Fruit fly (Drosophila melanogaster) whole organism, embryonic: ENCODE data around the gene Lnk.

Experiments
- CG11504 ChIP-seq: fragments of 200-800 bp; sonication (Bioruptor generic); optimal IDR thresholded peaks from 3 replicates; lab custom pipeline; 2019; ENCODE audit warnings: missing biosample characterization, mild to moderate bottlenecking, missing genetic modification characterization, moderate library complexity
- CG12219 ChIP-seq: fragments of 200-800 bp; sonication (Bioruptor generic); optimal IDR thresholded peaks from 3 replicates; lab custom pipeline; 2018; ENCODE audit warnings: missing biosample characterization, mild to moderate bottlenecking, missing genetic modification characterization
- CG12659 ChIP-seq: fragments of 200-800 bp; sonication (Bioruptor generic); optimal IDR thresholded peaks from 3 replicates; lab custom pipeline; 2017; ENCODE audit warnings: mild to moderate bottlenecking, missing biosample characterization, missing genetic modification reagents, missing genetic modification characterization
- CG12942 ChIP-seq: fragments of 200-800 bp; sonication (Bioruptor generic); optimal IDR thresholded peaks from 3 replicates; lab custom pipeline; 2016; ENCODE audit warnings: missing biosample characterization, missing genetic modification characterization
- CG13287 ChIP-seq: fragments of 200-800 bp; sonication (Bioruptor generic); IDR thresholded peaks from 2 replicates; pipeline ENCODE4 v1.3.6; 2022; ENCODE audit warnings: missing biosample characterization, missing genetic modification characterization; ENCODE audit not compliant: partially characterized antibody
- CG1603 ChIP-seq: fragments of 200-800 bp; sonication (Bioruptor generic); optimal IDR thresholded peaks from 2 replicates; lab custom pipeline; 2019; ENCODE audit warnings: missing biosample characterization, mild to moderate bottlenecking, missing genetic modification characterization, moderate library complexity
- CG17186 ChIP-seq: fragments of 200-800 bp; sonication (Bioruptor generic); optimal IDR thresholded peaks from 3 replicates; lab custom pipeline; 2017; ENCODE audit warnings: missing biosample characterization, missing genetic modification reagents, missing genetic modification characterization
- CG2116 ChIP-seq: fragments of 200-800 bp; sonication (Bioruptor generic); optimal IDR thresholded peaks from 3 replicates; lab custom pipeline; 2018; ENCODE audit warnings: missing biosample characterization, mild to moderate bottlenecking, missing genetic modification characterization
- CG2120 ChIP-seq: fragments of 200-800 bp; sonication (Bioruptor generic); optimal IDR thresholded peaks from 3 replicates; lab custom pipeline; 2016; ENCODE audit warnings: missing biosample characterization, missing genetic modification characterization
- CG30403 ChIP-seq: fragments of 200-800 bp; sonication (Bioruptor generic); optimal IDR thresholded peaks from 3 replicates; lab custom pipeline; 2016; ENCODE audit warnings: missing biosample characterization, missing genetic modification characterization
- CG33213 ChIP-seq: fragments of 200-800 bp; sonication (Bioruptor generic); optimal IDR thresholded peaks from 3 replicates; lab custom pipeline; 2016; ENCODE audit warnings: missing biosample characterization, missing genetic modification characterization
- CG33557 ChIP-seq: fragments of 200-800 bp; sonication (Bioruptor generic); optimal IDR thresholded peaks from 2 replicates; lab custom pipeline; 2019; ENCODE audit warnings: missing biosample characterization, mild to moderate bottlenecking, missing genetic modification characterization, moderate library complexity
- CG42726 ChIP-seq: fragments of 200-800 bp; sonication (Bioruptor generic); IDR thresholded peaks from 2 replicates; pipeline ENCODE4 v1.3.6; 2022; ENCODE audit warnings: missing biosample characterization, missing genetic modification characterization; ENCODE audit not compliant: partially characterized antibody
- CG4360 ChIP-seq: fragments of 200-800 bp; sonication (Bioruptor generic); IDR thresholded peaks from 2 replicates; pipeline ENCODE4 v1.3.6; 2022; ENCODE audit warnings: missing biosample characterization, missing genetic modification characterization
- CG7556 ChIP-seq: fragments of 200-800 bp; sonication (Bioruptor generic); optimal IDR thresholded peaks from 2 replicates; lab custom pipeline; 2017; ENCODE audit warnings: missing biosample characterization, mild to moderate bottlenecking, missing genetic modification characterization
- CG9797 ChIP-seq: fragments of 200-800 bp; sonication (Bioruptor generic); optimal IDR thresholded peaks from 3 replicates; lab custom pipeline; 2018; ENCODE audit warnings: missing biosample characterization, mild to moderate bottlenecking, missing genetic modification characterization
- CHES-1-like ChIP-seq: fragments of 200-800 bp; sonication (Bioruptor generic); optimal IDR thresholded peaks from 2 replicates; lab custom pipeline; 2016; ENCODE audit warnings: missing biosample characterization, missing genetic modification characterization
- CTCF ChIP-seq: fragments of 200-800 bp; sonication (Bioruptor generic); optimal IDR thresholded peaks from 2 replicates; lab custom pipeline; 2017; ENCODE audit warnings: missing biosample characterization, mild to moderate bottlenecking, missing genetic modification characterization, moderate library complexity
- Dp ChIP-seq: fragments of 200-800 bp; sonication (Bioruptor generic); optimal IDR thresholded peaks from 2 replicates; lab custom pipeline; 2018; ENCODE audit warnings: missing biosample characterization, mild to moderate bottlenecking, missing genetic modification characterization, moderate library complexity
- E2f2 ChIP-seq: fragments of 200-800 bp; sonication (Bioruptor generic); IDR thresholded peaks from 2 replicates; pipeline ENCODE4 v1.3.6; 2022; ENCODE audit warnings: missing biosample characterization, missing genetic modification characterization
- Elba2 ChIP-seq: fragments of 200-800 bp; sonication (Bioruptor generic); optimal IDR thresholded peaks from 3 replicates; lab custom pipeline; 2016; ENCODE audit warnings: missing biosample characterization, missing genetic modification characterization
- Ets97D ChIP-seq: fragments of 200-800 bp; sonication (Bioruptor generic); optimal IDR thresholded peaks from 3 replicates; lab custom pipeline; 2016; ENCODE audit warnings: missing biosample characterization, missing genetic modification characterization
- Lhr ChIP-seq: fragments of 200-800 bp; sonication (Bioruptor generic); optimal IDR thresholded peaks from 3 replicates; lab custom pipeline; 2017; ENCODE audit warnings: mild to moderate bottlenecking, missing biosample characterization, missing genetic modification reagents, missing genetic modification characterization
- MBD-R2 ChIP-seq: fragments of 200-800 bp; sonication (Bioruptor generic); IDR thresholded peaks from 2 replicates; pipeline ENCODE4 v1.3.6; 2022; ENCODE audit warnings: missing biosample characterization, missing genetic modification characterization
- Myb ChIP-seq: fragments of 200-800 bp; sonication (Bioruptor generic); optimal IDR thresholded peaks from 2 replicates; lab custom pipeline; 2016; ENCODE audit warnings: missing biosample characterization, missing genetic modification characterization
- Rx ChIP-seq: fragments of 200-800 bp; sonication (Bioruptor generic); IDR thresholded peaks from 2 replicates; pipeline ENCODE4 v1.3.6; 2022; ENCODE audit warnings: missing biosample characterization, missing genetic modification characterization
- Sin3A ChIP-seq: fragments of >200 bp; optimal IDR thresholded peaks from 2 replicates; lab custom pipeline; 2018
- Sry-δ ChIP-seq: fragments of 200-800 bp; sonication (Bioruptor generic); optimal IDR thresholded peaks from 2 replicates; lab custom pipeline; 2016; ENCODE audit warnings: missing biosample characterization, missing genetic modification characterization
- YL-1 ChIP-seq: fragments of 200-800 bp; sonication (Bioruptor generic); optimal IDR thresholded peaks from 3 replicates; lab custom pipeline; 2017; ENCODE audit warnings: missing biosample characterization, mild to moderate bottlenecking, missing genetic modification characterization
- ase ChIP-seq: fragments of 200-800 bp; sonication (Bioruptor generic); IDR thresholded peaks from 3 replicates; pipeline ENCODE4 v1.3.6; 2022; ENCODE audit warnings: missing biosample characterization, missing genetic modification characterization
- cas ChIP-seq: fragments of 200-800 bp; sonication (Bioruptor generic); IDR thresholded peaks from 2 replicates; pipeline ENCODE4 v1.3.6; 2022; ENCODE audit warnings: missing biosample characterization, missing genetic modification characterization
- ci ChIP-seq: fragments of 200-800 bp; sonication (Bioruptor generic); IDR thresholded peaks from 3 replicates; pipeline ENCODE4 v1.3.6; 2022; ENCODE audit warnings: missing biosample characterization, missing genetic modification characterization
- corto ChIP-seq: fragments of 200-800 bp; sonication (Bioruptor generic); optimal IDR thresholded peaks from 2 replicates; lab custom pipeline; 2016; ENCODE audit warnings: missing biosample characterization, mild to moderate bottlenecking, missing genetic modification characterization, moderate library complexity
- dpn ChIP-seq, 2 experiments: fragments of 200-800 bp; sonication (Bioruptor generic); optimal IDR thresholded peaks; 3 replicates each; lab custom pipeline; 2016; ENCODE audit warnings: missing biosample characterization in 2 of 2, missing genetic modification characterization in 2 of 2
- dysf ChIP-seq: fragments of 200-800 bp; sonication (Bioruptor generic); IDR thresholded peaks from 3 replicates; pipeline ENCODE4 v1.3.6; 2022; ENCODE audit warnings: missing biosample characterization, missing genetic modification characterization
- exex ChIP-seq: fragments of 200-800 bp; sonication (Bioruptor generic); optimal IDR thresholded peaks from 4 replicates; lab custom pipeline; 2018; ENCODE audit warnings: missing biosample characterization, mild to moderate bottlenecking, missing genetic modification characterization, moderate library complexity
- fd64A ChIP-seq: fragments of 200-800 bp; sonication (Bioruptor generic); optimal IDR thresholded peaks from 3 replicates; lab custom pipeline; 2018; ENCODE audit warnings: missing biosample characterization, mild to moderate bottlenecking, missing genetic modification characterization
- gem ChIP-seq: fragments of 200-800 bp; sonication (Bioruptor generic); optimal IDR thresholded peaks from 2 replicates; lab custom pipeline; 2019; ENCODE audit warnings: missing biosample characterization, mild to moderate bottlenecking, missing genetic modification characterization, moderate library complexity
- gfzf ChIP-seq: fragments of 200-800 bp; sonication (Bioruptor generic); optimal IDR thresholded peaks from 2 replicates; lab custom pipeline; 2016; ENCODE audit warnings: missing biosample characterization, mild to moderate bottlenecking, missing genetic modification characterization, moderate library complexity
- hkb ChIP-seq, 2 experiments: fragments of 200-800 bp in 1 of 2; fragments of >200 bp in 1 of 2; sonication (Bioruptor generic) in 1 of 2; IDR thresholded peaks in 1 of 2; optimal IDR thresholded peaks in 1 of 2; 2 replicates each; pipeline versions ENCODE4 v1.3.6 to Lab custom; 2017 to 2022; ENCODE audit warnings: missing biosample characterization in 1 of 2, missing genetic modification characterization in 1 of 2
- insv ChIP-seq, 2 experiments: fragments of 200-800 bp; sonication (Bioruptor generic); optimal IDR thresholded peaks; 3 replicates each; lab custom pipeline; 2016 to 2018; ENCODE audit warnings: missing biosample characterization in 2 of 2, missing genetic modification characterization in 2 of 2
- inv ChIP-seq: fragments of 200-800 bp; sonication (Bioruptor generic); IDR thresholded peaks from 2 replicates; pipeline ENCODE4 v1.3.6; 2022; ENCODE audit warnings: missing biosample characterization, missing genetic modification characterization; ENCODE audit not compliant: partially characterized antibody
- lilli ChIP-seq: fragments of 200-800 bp; sonication (Bioruptor generic); optimal IDR thresholded peaks from 3 replicates; lab custom pipeline; 2016; ENCODE audit warnings: missing biosample characterization, missing genetic modification characterization
- prd ChIP-seq, 3 experiments: fragments of >200 bp in 2 of 3; fragments of 200-800 bp in 1 of 3; sonication (Bioruptor generic) in 1 of 3; optimal IDR thresholded peaks in 2 of 3; IDR thresholded peaks in 1 of 3; 2 replicates in 2 of 3; 3 replicates in 1 of 3; pipeline versions ENCODE4 v1.3.6 to Lab custom; 2017 to 2022; ENCODE audit warnings: missing biosample characterization in 1 of 3, missing genetic modification characterization in 1 of 3
- pzg ChIP-seq: fragments of 200-800 bp; sonication (Bioruptor generic); optimal IDR thresholded peaks from 3 replicates; lab custom pipeline; 2018; ENCODE audit warnings: missing biosample characterization, mild to moderate bottlenecking, missing genetic modification characterization, moderate library complexity
- shn ChIP-seq: fragments of 200-800 bp; sonication (Bioruptor generic); optimal IDR thresholded peaks from 3 replicates; lab custom pipeline; 2016; ENCODE audit warnings: missing biosample characterization, missing genetic modification characterization
- stwl ChIP-seq: fragments of 200-800 bp; sonication (Bioruptor generic); optimal IDR thresholded peaks from 3 replicates; lab custom pipeline; 2018; ENCODE audit warnings: missing biosample characterization, mild to moderate bottlenecking, missing genetic modification characterization, moderate library complexity
- tll ChIP-seq, 2 experiments: fragments of 200-800 bp in 1 of 2; fragments of >200 bp in 1 of 2; sonication (Bioruptor generic) in 1 of 2; optimal IDR thresholded peaks; 2 replicates each; lab custom pipeline; 2017 to 2019; ENCODE audit warnings: missing biosample characterization in 2 of 2, missing genetic modification characterization in 2 of 2, mild to moderate bottlenecking in 1 of 2, moderate library complexity in 1 of 2
- trem ChIP-seq: fragments of 200-800 bp; optimal IDR thresholded peaks from 3 replicates; lab custom pipeline; 2019; ENCODE audit warnings: missing biosample characterization, mild to moderate bottlenecking, missing genetic modification characterization, moderate library complexity

The Lnk gene

DNA sequence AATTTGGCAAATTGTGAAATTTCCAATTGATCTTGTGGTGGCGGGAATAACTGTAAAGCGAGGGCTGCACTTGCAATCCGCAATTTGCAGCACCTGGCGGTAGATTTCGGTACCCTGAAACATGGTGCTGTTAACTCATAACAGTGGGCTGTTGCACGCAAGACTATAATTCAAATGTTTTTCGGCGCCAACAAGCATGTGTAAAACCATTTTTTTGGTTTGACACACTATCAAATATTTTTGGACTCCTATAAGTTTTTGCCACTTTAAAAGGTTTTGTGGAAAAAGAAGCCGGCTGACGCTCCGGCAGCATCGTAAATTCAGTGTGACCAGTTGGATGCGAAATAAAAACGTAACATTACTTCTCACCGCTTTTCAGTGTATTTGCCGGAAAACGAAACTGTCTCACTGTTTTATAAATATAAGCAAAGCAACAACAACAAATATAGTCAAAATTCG lies 37.1 kb upstream of the Lnk start, which contains the start of the genes CG14545 and CG5886:
TSS of gene CG14545 (minus strand) at position 68 of the 459 bp plus-strand sequence.
TSS of gene CG5886 (plus strand) at position 409 of the 459 bp plus-strand sequence.
- TF ChIP-seq ci (GFP tag; lab: Robert Waterston, UW) (0 out of 3 replicates have a peak, but pooled peaks have one; percentile 45), shn (GFP tag; lab: Kevin White, UChicago) (no peak), tll (GFP tag; optimal IDR thresholded peaks at IDR 0.05; lab: Kevin White, UChicago) (no peak), insv (GFP tag; optimal IDR thresholded peaks at IDR 0.05; lab: Kevin White, UChicago) (peak in 1 of 2 experiments; percentile 3), CG17186 (GFP tag; lab: Kevin White, UChicago) (peak; percentile 100), stwl (tag; lab: Kevin White, UChicago) (peak; percentile 89), fd64A (no peak), exex (no peak), Rx (GFP tag; lab: Robert Waterston, UW) (peak; percentile 26; the same call in 1 of the 2 replicates), CG12659 (GFP tag; lab: Kevin White, UChicago) (peak; percentile 39), Sry-δ (peak; percentile 37), Ets97D (GFP tag; lab: Kevin White, UChicago) (peak; percentile 59), corto (no peak), Myb (GFP tag; lab: Kevin White, UChicago) (peak; percentile 53), prd (optimal IDR thresholded peaks at IDR 0.05; lab: Kevin White, UChicago) (no peak), prd (GFP tag; IDR thresholded peaks at IDR 0.05; lab: Robert Waterston, UW) (0 out of 3 replicates have a peak, but pooled peaks have one; percentile 5), CG30403 (GFP tag; lab: Kevin White, UChicago) (peak; percentile 23), YL-1 (GFP tag; lab: Kevin White, UChicago) (peak; percentile 19), Sin3A (lab: Kevin White, UChicago) (peak; percentile 94), gem (tag; lab: Kevin White, UChicago) (peak; percentile 5), CG12942 (GFP tag; lab: Kevin White, UChicago) (no peak), CG13287 (GFP tag; lab: Robert Waterston, UW) (0 out of 2 replicates have a peak, but pooled peaks have one; percentile 47), trem (tag; lab: Kevin White, UChicago) (peak; percentile 82), Elba2 (GFP tag; lab: Kevin White, UChicago) (peak; percentile 94), CG42726 (0 out of 2 replicates have a peak, but pooled peaks have one; percentile 32), dpn (GFP tag; optimal IDR thresholded peaks at IDR 0.05; lab: Kevin White, UChicago) (peak in 1 of 2 experiments; percentile 4), CG2116 (GFP tag; lab: Kevin White, UChicago) (peak; percentile 37), pzg (GFP tag; lab: Kevin White, UChicago) (peak; percentile 75), hkb (optimal IDR thresholded peaks at IDR 0.05; lab: Kevin White, UChicago) (peak; percentile 93), hkb (GFP tag; IDR thresholded peaks at IDR 0.05; lab: Robert Waterston, UW) (no peak), CG11504 (tag; lab: Kevin White, UChicago) (peak; percentile 10), gfzf (peak; percentile 91), CHES-1-like (GFP tag; lab: Kevin White, UChicago) (peak; percentile 31), lilli (GFP tag; lab: Kevin White, UChicago) (peak; percentile 15), CG33557 (peak; percentile 16), inv (GFP tag; lab: Robert Waterston, UW) (no peak), CG4360 (GFP tag; lab: Robert Waterston, UW) (peak; percentile 84), cas (no peak), CTCF (peak; percentile 93), CG33213 (peak; percentile 36), CG1603 (tag; lab: Kevin White, UChicago) (peak; percentile 40), E2f2 (GFP tag; lab: Robert Waterston, UW) (peak; percentile 87), ase (GFP tag; lab: Robert Waterston, UW) (no peak), Lhr (GFP tag; lab: Kevin White, UChicago) (peak; percentile 74), CG9797 (GFP tag; lab: Kevin White, UChicago) (peak; percentile 85), CG2120 (peak; percentile 37), CG12219 (no peak), MBD-R2 (GFP tag; lab: Robert Waterston, UW) (peak; percentile 44; the same call in 1 of the 2 replicates), dysf (GFP tag; lab: Robert Waterston, UW) (no peak), CG7556 (GFP tag; lab: Kevin White, UChicago) (no peak), Dp (GFP tag; lab: Kevin White, UChicago) (peak; percentile 80)
